Fruit fly (Drosophila melanogaster) whole organism, embryonic: ENCODE data around the gene CG14131.

Experiments
- Atf6 ChIP-seq: fragments of 200-800 bp; sonication (Bioruptor generic); IDR thresholded peaks from 2 replicates; pipeline ENCODE4 v1.3.6; 2022; ENCODE audit warnings: missing biosample characterization, missing genetic modification characterization
- Max ChIP-seq: fragments of 200-800 bp; sonication (Bioruptor generic); optimal IDR thresholded peaks from 2 replicates; lab custom pipeline; 2016; ENCODE audit warnings: missing biosample characterization, mild to moderate bottlenecking, missing genetic modification characterization
- Oli ChIP-seq: fragments of 200-800 bp; sonication (Bioruptor generic); optimal IDR thresholded peaks from 2 replicates; lab custom pipeline; 2018; ENCODE audit warnings: missing biosample characterization, mild to moderate bottlenecking, missing genetic modification characterization, moderate library complexity
- chm ChIP-seq: fragments of 200-800 bp; sonication (Bioruptor generic); IDR thresholded peaks from 2 replicates; pipeline ENCODE4 v1.3.6; 2022; ENCODE audit warnings: missing biosample characterization, missing genetic modification characterization
- ewg ChIP-seq: fragments of 200-800 bp; sonication (Bioruptor generic); optimal IDR thresholded peaks from 3 replicates; lab custom pipeline; 2017; ENCODE audit warnings: mild to moderate bottlenecking, missing biosample characterization, missing genetic modification reagents, missing genetic modification characterization
- twi ChIP-seq: fragments of 200-800 bp; optimal IDR thresholded peaks from 2 replicates; lab custom pipeline; 2019; ENCODE audit warnings: missing biosample characterization, mild to moderate bottlenecking, missing genetic modification characterization, moderate library complexity
- zf30C ChIP-seq: fragments of 200-800 bp; sonication (Bioruptor generic); optimal IDR thresholded peaks from 3 replicates; lab custom pipeline; 2018; ENCODE audit warnings: missing biosample characterization, mild to moderate bottlenecking, missing genetic modification characterization

dm6 chr3L:11774401-11774800, 2.5 kb upstream of the CG14131 start, which contains the start of gene Tim13:
- TF ChIP-seq Atf6 (GFP tag; lab: Robert Waterston, UW), result no peak
- no peak for TF ChIP-seq ewg
- TF ChIP-seq chm (GFP tag; lab: Robert Waterston, UW), result no peak
- TF ChIP-seq zf30C (GFP tag; lab: Kevin White, UChicago), result no peak
- no peak for TF ChIP-seq Max (GFP tag; lab: Kevin White, UChicago)
- TF ChIP-seq Oli (tag; lab: Kevin White, UChicago), result no peak
- no peak for TF ChIP-seq twi (tag; lab: Kevin White, UChicago)
